Worm (Caenorhabditis elegans): Measurements from ENCODE around the gene clec-166.

- no peak for TF ChIP-seq nhr-237 (tag; optimal IDR thresholded peaks at IDR 0.05)
- no peak for TF ChIP-seq skn-1 (tag; optimal IDR thresholded peaks at IDR 0.05)
- no peak for TF ChIP-seq ZK546.5 (tag; optimal IDR thresholded peaks at IDR 0.05)
- TF ChIP-seq mab-5 (tag; optimal IDR thresholded peaks at IDR 0.05) = no peak
- TF ChIP-seq unc-62 (GFP tag; optimal IDR thresholded peaks at IDR 0.05) = no peak
- TF ChIP-seq ama-1 (optimal IDR thresholded peaks at IDR 0.05) = no peak
- no peak for TF ChIP-seq elt-3 (tag; optimal IDR thresholded peaks at IDR 0.05)
- no peak for TF ChIP-seq lin-39 (tag; optimal IDR thresholded peaks at IDR 0.05)
These were observed 9.9 kb upstream of the clec-166 start, which contains the start of gene clec-169 for ce11 chrIV:1261024-1261423.
